Fruit fly (Drosophila melanogaster) whole organism, embryonic: Measurements from ENCODE around the gene Boh1.

Source experiments
- ATbp ChIP-seq: fragments of 200-800 bp; sonication (Bioruptor generic); optimal IDR thresholded peaks from 2 replicates; lab custom pipeline; 2017; ENCODE audit warnings: missing biosample characterization, mild to moderate bottlenecking, missing genetic modification characterization, missing genetic modification reagents
- Atf6 ChIP-seq: fragments of 200-800 bp; sonication (Bioruptor generic); IDR thresholded peaks from 2 replicates; pipeline ENCODE4 v1.3.6; 2022; ENCODE audit warnings: missing biosample characterization, missing genetic modification characterization
- CG10209 ChIP-seq: fragments of 200-800 bp; sonication (Bioruptor generic); optimal IDR thresholded peaks from 3 replicates; lab custom pipeline; 2017; ENCODE audit warnings: missing biosample characterization, mild to moderate bottlenecking, missing genetic modification characterization, missing genetic modification reagents
- CG10267 ChIP-seq: fragments of 200-800 bp; sonication (Bioruptor generic); optimal IDR thresholded peaks from 2 replicates; lab custom pipeline; 2018; ENCODE audit warnings: missing biosample characterization, mild to moderate bottlenecking, missing genetic modification characterization, moderate library complexity
- CG11723 ChIP-seq: fragments of 200-800 bp; sonication (Bioruptor generic); optimal IDR thresholded peaks from 2 replicates; lab custom pipeline; 2017; ENCODE audit warnings: missing biosample characterization, mild to moderate bottlenecking, missing genetic modification characterization
- CG12104 ChIP-seq: fragments of 200-800 bp; sonication (Bioruptor generic); optimal IDR thresholded peaks from 3 replicates; lab custom pipeline; 2016; ENCODE audit warnings: missing biosample characterization, missing genetic modification characterization
- CG12391 ChIP-seq: fragments of 200-800 bp; sonication (Bioruptor generic); optimal IDR thresholded peaks from 3 replicates; lab custom pipeline; 2018; ENCODE audit warnings: missing biosample characterization, mild to moderate bottlenecking, missing genetic modification characterization, moderate library complexity
- CG12659 ChIP-seq: fragments of 200-800 bp; sonication (Bioruptor generic); optimal IDR thresholded peaks from 3 replicates; lab custom pipeline; 2017; ENCODE audit warnings: mild to moderate bottlenecking, missing biosample characterization, missing genetic modification reagents, missing genetic modification characterization
- CG14441 ChIP-seq: fragments of 200-800 bp; sonication (Bioruptor generic); IDR thresholded peaks from 2 replicates; pipeline ENCODE4 v1.3.6; 2022; ENCODE audit warnings: missing biosample characterization, missing genetic modification characterization
- CG14860 ChIP-seq: fragments of 200-800 bp; sonication (Bioruptor generic); IDR thresholded peaks from 3 replicates; pipeline ENCODE4 v1.3.6; 2022; ENCODE audit warnings: missing biosample characterization, missing genetic modification characterization; ENCODE audit not compliant: partially characterized antibody
- CG15269 ChIP-seq: fragments of 200-800 bp; sonication (Bioruptor generic); optimal IDR thresholded peaks from 2 replicates; lab custom pipeline; 2018; ENCODE audit warnings: missing biosample characterization, mild to moderate bottlenecking, missing genetic modification characterization, moderate library complexity
- CG1602 ChIP-seq: fragments of 200-800 bp; sonication (Bioruptor generic); optimal IDR thresholded peaks from 3 replicates; lab custom pipeline; 2016; ENCODE audit warnings: missing biosample characterization, missing genetic modification characterization
- CG17385 ChIP-seq: fragments of 200-800 bp; sonication (Bioruptor generic); optimal IDR thresholded peaks from 3 replicates; lab custom pipeline; 2018; ENCODE audit warnings: missing biosample characterization, mild to moderate bottlenecking, missing genetic modification characterization
- CG17568 ChIP-seq: fragments of 200-800 bp; sonication (Bioruptor generic); optimal IDR thresholded peaks from 2 replicates; lab custom pipeline; 2018; ENCODE audit warnings: missing biosample characterization, mild to moderate bottlenecking, missing genetic modification characterization, moderate library complexity
- CG2129 ChIP-seq: fragments of 200-800 bp; sonication (Bioruptor generic); IDR thresholded peaks from 2 replicates; pipeline ENCODE4 v1.3.6; 2022; ENCODE audit warnings: missing biosample characterization, missing genetic modification characterization; ENCODE audit not compliant: partially characterized antibody
- CG2202 ChIP-seq: fragments of 200-800 bp; sonication (Bioruptor generic); optimal IDR thresholded peaks from 2 replicates; lab custom pipeline; 2018; ENCODE audit warnings: missing biosample characterization, mild to moderate bottlenecking, missing genetic modification characterization
- CG2678 ChIP-seq: fragments of 200-800 bp; sonication (Bioruptor generic); optimal IDR thresholded peaks from 3 replicates; lab custom pipeline; 2019; ENCODE audit warnings: missing biosample characterization, mild to moderate bottlenecking, missing genetic modification characterization, moderate library complexity
- CG34422 ChIP-seq: fragments of 200-800 bp; sonication (Bioruptor generic); IDR thresholded peaks from 3 replicates; pipeline ENCODE4 v1.3.6; 2022; ENCODE audit warnings: missing biosample characterization, missing genetic modification characterization
- CG7786 ChIP-seq: fragments of 200-800 bp; sonication (Bioruptor generic); optimal IDR thresholded peaks from 2 replicates; lab custom pipeline; 2016; ENCODE audit warnings: missing biosample characterization, missing genetic modification characterization
- CG9932 ChIP-seq: fragments of 200-800 bp; sonication (Bioruptor generic); IDR thresholded peaks from 2 replicates; pipeline ENCODE4 v1.3.6; 2022; ENCODE audit warnings: missing biosample characterization, missing genetic modification characterization
- Hmx ChIP-seq: fragments of 200-800 bp; sonication (Bioruptor generic); optimal IDR thresholded peaks from 2 replicates; lab custom pipeline; 2016; ENCODE audit warnings: missing biosample characterization, missing genetic modification characterization
- MBD-R2 ChIP-seq: fragments of 200-800 bp; sonication (Bioruptor generic); IDR thresholded peaks from 2 replicates; pipeline ENCODE4 v1.3.6; 2022; ENCODE audit warnings: missing biosample characterization, missing genetic modification characterization
- MESR4 ChIP-seq: fragments of 200-800 bp; sonication (Bioruptor generic); optimal IDR thresholded peaks from 2 replicates; lab custom pipeline; 2018; ENCODE audit warnings: missing biosample characterization, mild to moderate bottlenecking, missing genetic modification characterization, moderate library complexity
- NC2β ChIP-seq: fragments of 200-800 bp; sonication (Bioruptor generic); optimal IDR thresholded peaks from 2 replicates; lab custom pipeline; 2016; ENCODE audit warnings: missing biosample characterization, missing genetic modification characterization
- Nf-YC ChIP-seq: fragments of 200-800 bp; optimal IDR thresholded peaks from 3 replicates; lab custom pipeline; 2019; ENCODE audit warnings: missing biosample characterization, mild to moderate bottlenecking, missing genetic modification characterization, moderate library complexity
- Sry-β ChIP-seq: fragments of 200-800 bp; sonication (Bioruptor generic); optimal IDR thresholded peaks from 2 replicates; lab custom pipeline; 2018; ENCODE audit warnings: missing biosample characterization, mild to moderate bottlenecking, missing genetic modification characterization, moderate library complexity
- Ssrp ChIP-seq: fragments of 200-800 bp; sonication (Bioruptor generic); optimal IDR thresholded peaks from 2 replicates; lab custom pipeline; 2018; ENCODE audit warnings: missing biosample characterization, mild to moderate bottlenecking, missing genetic modification characterization, moderate library complexity
- ap ChIP-seq: fragments of 200-800 bp; sonication (Bioruptor generic); IDR thresholded peaks from 2 replicates; pipeline ENCODE4 v1.3.6; 2022; ENCODE audit warnings: missing biosample characterization, missing genetic modification characterization
- crol ChIP-seq: fragments of 200-800 bp; sonication (Bioruptor generic); IDR thresholded peaks from 2 replicates; pipeline ENCODE4 v1.3.6; 2022; ENCODE audit warnings: missing biosample characterization, missing genetic modification characterization
- disco-r ChIP-seq: fragments of 200-800 bp; sonication (Bioruptor generic); optimal IDR thresholded peaks from 2 replicates; lab custom pipeline; 2016; ENCODE audit warnings: missing biosample characterization, missing genetic modification characterization
- dysf ChIP-seq: fragments of 200-800 bp; sonication (Bioruptor generic); IDR thresholded peaks from 3 replicates; pipeline ENCODE4 v1.3.6; 2022; ENCODE audit warnings: missing biosample characterization, missing genetic modification characterization
- fd96Cb ChIP-seq: fragments of 200-800 bp; sonication (Bioruptor generic); optimal IDR thresholded peaks from 2 replicates; lab custom pipeline; 2018; ENCODE audit warnings: missing biosample characterization, mild to moderate bottlenecking, missing genetic modification characterization, moderate library complexity
- gem ChIP-seq: fragments of 200-800 bp; sonication (Bioruptor generic); optimal IDR thresholded peaks from 2 replicates; lab custom pipeline; 2019; ENCODE audit warnings: missing biosample characterization, mild to moderate bottlenecking, missing genetic modification characterization, moderate library complexity
- grau ChIP-seq: fragments of 200-800 bp; optimal IDR thresholded peaks from 3 replicates; lab custom pipeline; 2019; ENCODE audit warnings: missing biosample characterization, mild to moderate bottlenecking, missing genetic modification characterization, moderate library complexity
- gsb-n ChIP-seq: fragments of 200-800 bp; sonication (Bioruptor generic); optimal IDR thresholded peaks from 3 replicates; lab custom pipeline; 2018; ENCODE audit warnings: missing biosample characterization, mild to moderate bottlenecking, missing genetic modification characterization
- ham ChIP-seq: fragments of 200-800 bp; sonication (Bioruptor generic); IDR thresholded peaks from 2 replicates; pipeline ENCODE4 v1.3.6; 2022; ENCODE audit warnings: missing biosample characterization, missing genetic modification characterization
- insv ChIP-seq, 2 experiments: fragments of 200-800 bp; sonication (Bioruptor generic); optimal IDR thresholded peaks; 3 replicates each; lab custom pipeline; 2016 to 2018; ENCODE audit warnings: missing biosample characterization in 2 of 2, missing genetic modification characterization in 2 of 2
- lbe ChIP-seq: fragments of 200-800 bp; sonication (Bioruptor generic); optimal IDR thresholded peaks from 2 replicates; lab custom pipeline; 2016; ENCODE audit warnings: missing biosample characterization, mild to moderate bottlenecking, missing genetic modification characterization
- mirr ChIP-seq: fragments of 200-800 bp; sonication (Bioruptor generic); optimal IDR thresholded peaks from 3 replicates; lab custom pipeline; 2018; ENCODE audit warnings: missing biosample characterization, mild to moderate bottlenecking, missing genetic modification characterization
- otp ChIP-seq: fragments of 200-800 bp; sonication (Bioruptor generic); IDR thresholded peaks from 3 replicates; pipeline ENCODE4, ENCODE4 v1.3.6; 2022; ENCODE audit warnings: missing biosample characterization, missing genetic modification characterization
- pho ChIP-seq: fragments of 200-800 bp; sonication (Bioruptor generic); optimal IDR thresholded peaks from 2 replicates; lab custom pipeline; 2016; ENCODE audit warnings: missing biosample characterization, missing genetic modification characterization
- repo ChIP-seq: fragments of 200-800 bp; sonication (Bioruptor generic); optimal IDR thresholded peaks from 2 replicates; lab custom pipeline; 2016; ENCODE audit warnings: missing biosample characterization, missing genetic modification characterization
- sens ChIP-seq: fragments of 200-800 bp; sonication (Bioruptor generic); peaks from one replicate; lab custom pipeline; 2016; ENCODE audit warnings: missing biosample characterization, missing genetic modification characterization
- sisA ChIP-seq: fragments of 200-800 bp; sonication (Bioruptor generic); IDR thresholded peaks from 2 replicates; pipeline ENCODE4 v1.3.6; 2022; ENCODE audit warnings: missing biosample characterization, missing genetic modification characterization
- wdn ChIP-seq: fragments of 200-800 bp; sonication (Bioruptor generic); IDR thresholded peaks from 2 replicates; pipeline ENCODE4 v1.3.6; 2022; ENCODE audit warnings: missing biosample characterization, missing genetic modification characterization
- yki ChIP-seq: fragments of >200 bp; optimal IDR thresholded peaks from 3 replicates; lab custom pipeline; 2018

Gene Boh1

dm6 chr3R:27922673-27923175 lies 3.5 kb upstream of the Boh1 start, which contains the start of gene RpL4 (continued):
- TF ChIP-seq ATbp (GFP tag; lab: Kevin White, UChicago) (peak; percentile 84), MBD-R2 (GFP tag; lab: Robert Waterston, UW) (peak; percentile 48; the same call in 1 of the 2 replicates), Ssrp (tag; lab: Kevin White, UChicago) (peak; percentile 40), Hmx (GFP tag; lab: Kevin White, UChicago) (peak; percentile 8), CG7786 (peak; percentile 56), CG9932 (GFP tag; lab: Robert Waterston, UW) (peak; percentile 65), CG11723 (peak; percentile 79), CG1602 (GFP tag; lab: Kevin White, UChicago) (peak; percentile 39), yki (lab: Kevin White, UChicago) (no peak), CG12659 (GFP tag; lab: Kevin White, UChicago) (peak; percentile 93), lbe (GFP tag; lab: Kevin White, UChicago) (peak; percentile 51), CG10209 (GFP tag; lab: Kevin White, UChicago) (peak; percentile 91), Atf6 (GFP tag; lab: Robert Waterston, UW) (peak; percentile 77), insv (GFP tag; optimal IDR thresholded peaks at IDR 0.05; lab: Kevin White, UChicago) (peak in 1 of 2 experiments; percentile 81), gem (tag; lab: Kevin White, UChicago) (peak; percentile 59)

- TF ChIP-seq MBD-R2 (GFP tag; lab: Robert Waterston, UW), result peak; percentile 64
- TF ChIP-seq MESR4 (GFP tag; lab: Kevin White, UChicago), result peak; percentile 55
- TF ChIP-seq CG17385 (GFP tag; lab: Kevin White, UChicago), result peak; percentile 68
- TF ChIP-seq CG34422 (GFP tag; lab: Robert Waterston, UW), result 0 out of 3 replicates have a peak, but pooled peaks have one; percentile 26
- no peak for TF ChIP-seq CG12104 (GFP tag; lab: Kevin White, UChicago)
- TF ChIP-seq Sry-β, result peak; percentile 89
- TF ChIP-seq, all 482 proteins: peak for 5
Observed at dm6 chr3R:27921982-27922672, 2.9 kb upstream of the Boh1 start, which contains the start of gene BCAS2. Gene BCAS2, minus strand, starts transcription at chr3R:27922356.

- TF ChIP-seq crol (GFP tag; lab: Robert Waterston, UW) (no peak), CG14860 (GFP tag; lab: Robert Waterston, UW) (no peak), pho (GFP tag; lab: Kevin White, UChicago) (no peak), sens (GFP tag; lab: Kevin White, UChicago) (no peak), CG10267 (peak; percentile 50), otp (GFP tag; lab: Robert Waterston, UW) (no peak), Sry-β (peak; percentile 48), CG12391 (tag; lab: Kevin White, UChicago) (no peak), CG2129 (GFP tag; lab: Robert Waterston, UW) (no peak), sisA (GFP tag; lab: Robert Waterston, UW) (no peak), gsb-n (tag; lab: Kevin White, UChicago) (peak; percentile 12), CG14441 (GFP tag; lab: Robert Waterston, UW) (no peak), CG2202 (tag; lab: Kevin White, UChicago) (no peak), dysf (GFP tag; lab: Robert Waterston, UW) (no peak), NC2β (GFP tag; lab: Kevin White, UChicago) (no peak), CG34422 (GFP tag; lab: Robert Waterston, UW) (no peak), CG15269 (tag; lab: Kevin White, UChicago) (no peak), CG2678 (tag; lab: Kevin White, UChicago) (peak; percentile 34), CG17568 (GFP tag; lab: Kevin White, UChicago) (no peak), fd96Cb (tag; lab: Kevin White, UChicago) (no peak), wdn (GFP tag; lab: Robert Waterston, UW) (no peak), Nf-YC (tag; lab: Kevin White, UChicago) (peak; percentile 12), grau (no peak), mirr (GFP tag; lab: Kevin White, UChicago) (no peak), repo (GFP tag; lab: Kevin White, UChicago) (no peak), ham (GFP tag; lab: Robert Waterston, UW) (no peak), disco-r (GFP tag; lab: Kevin White, UChicago) (no peak), ap (GFP tag; lab: Robert Waterston, UW) (no peak)
Observed at dm6 chr3R:27920883-27921282, 1.6 kb upstream of the Boh1 start, which contains the start of gene CG12259. Gene CG12259, minus strand, starts transcription at chr3R:27921089.
